Fruit fly (Drosophila melanogaster) whole organism, adult: ENCODE measurements around the gene Swt1.

Experiments
- CG11617 ChIP-seq: fragments of 200-800 bp; sonication (Bioruptor generic); optimal IDR thresholded peaks from 2 replicates; lab custom pipeline; 2017; ENCODE audit warnings: mild to moderate bottlenecking, missing biosample characterization, missing genetic modification reagents, missing genetic modification characterization
- CG12768 ChIP-seq: fragments of 200-800 bp; sonication (Bioruptor generic); optimal IDR thresholded peaks from 2 replicates; lab custom pipeline; 2017; ENCODE audit warnings: missing biosample characterization, missing genetic modification characterization, mild to moderate bottlenecking, moderate library complexity, missing genetic modification reagents
- CG14711 ChIP-seq: fragments of 200-800 bp; sonication (Bioruptor generic); optimal IDR thresholded peaks from 2 replicates; lab custom pipeline; 2018; ENCODE audit warnings: missing biosample characterization, mild to moderate bottlenecking, missing genetic modification characterization, moderate library complexity
- CG1620 ChIP-seq: fragments of 200-800 bp; sonication (Bioruptor generic); optimal IDR thresholded peaks from 2 replicates; lab custom pipeline; 2016; ENCODE audit warnings: missing biosample characterization, missing genetic modification characterization
- CG33017 ChIP-seq: fragments of 200-800 bp; sonication (Bioruptor generic); optimal IDR thresholded peaks from 2 replicates; lab custom pipeline; 2018; ENCODE audit warnings: missing biosample characterization, mild to moderate bottlenecking, missing genetic modification characterization, moderate library complexity
- CG5204 ChIP-seq: fragments of 200-800 bp; sonication (Bioruptor generic); optimal IDR thresholded peaks from 2 replicates; lab custom pipeline; 2016; ENCODE audit warnings: missing biosample characterization, missing genetic modification characterization
- CG7045 ChIP-seq: fragments of 200-800 bp; sonication (Bioruptor generic); optimal IDR thresholded peaks from 2 replicates; lab custom pipeline; 2017; ENCODE audit warnings: missing biosample characterization, mild to moderate bottlenecking, missing genetic modification characterization
- CG7101 ChIP-seq: fragments of 200-800 bp; sonication (Bioruptor generic); optimal IDR thresholded peaks from 2 replicates; lab custom pipeline; 2018; ENCODE audit warnings: missing biosample characterization, mild to moderate bottlenecking, missing genetic modification characterization, moderate library complexity
- Clk ChIP-seq: fragments of 200-800 bp; sonication (Bioruptor generic); optimal IDR thresholded peaks from 2 replicates; lab custom pipeline; 2017; ENCODE audit warnings: missing biosample characterization, missing genetic modification characterization
- Crg-1 ChIP-seq: fragments of 200-800 bp; sonication (Bioruptor generic); optimal IDR thresholded peaks from 2 replicates; lab custom pipeline; 2016; ENCODE audit warnings: missing biosample characterization, missing genetic modification characterization
- Hr96 ChIP-seq: fragments of 200-800 bp; sonication (Bioruptor generic); optimal IDR thresholded peaks from 2 replicates; lab custom pipeline; 2016; ENCODE audit warnings: missing biosample characterization, missing genetic modification characterization
- Mnt ChIP-seq: fragments of 200-800 bp; sonication (Bioruptor generic); optimal IDR thresholded peaks from 2 replicates; lab custom pipeline; 2016; ENCODE audit warnings: missing biosample characterization, mild to moderate bottlenecking, missing genetic modification characterization
- bab1 ChIP-seq: fragments of 200-800 bp; sonication (Bioruptor generic); optimal IDR thresholded peaks from 3 replicates; lab custom pipeline; 2019; ENCODE audit warnings: missing biosample characterization, mild to moderate bottlenecking, missing genetic modification characterization, moderate library complexity
- cic ChIP-seq: fragments of 200-800 bp; sonication (Bioruptor generic); optimal IDR thresholded peaks from 2 replicates; lab custom pipeline; 2017; ENCODE audit warnings: missing biosample characterization, mild to moderate bottlenecking, missing genetic modification characterization, moderate library complexity
- cnc ChIP-seq, 2 experiments: fragments of >200 bp; optimal IDR thresholded peaks; 2 replicates each; lab custom pipeline; 2017
- kay ChIP-seq: fragments of 200-800 bp; sonication (Bioruptor generic); peaks from one replicate; lab custom pipeline; 2016; ENCODE audit warnings: missing biosample characterization, missing genetic modification characterization, borderline replicate concordance
- ovo ChIP-seq: fragments of 200-800 bp; sonication (Bioruptor generic); optimal IDR thresholded peaks from 2 replicates; lab custom pipeline; 2016; ENCODE audit warnings: missing biosample characterization, missing genetic modification characterization
- pad ChIP-seq: fragments of 200-800 bp; sonication (Bioruptor generic); optimal IDR thresholded peaks from 3 replicates; lab custom pipeline; 2017; ENCODE audit warnings: missing biosample characterization, missing genetic modification characterization, mild to moderate bottlenecking, moderate library complexity, missing genetic modification reagents
- tj ChIP-seq: fragments of 200-800 bp; sonication (Bioruptor generic); optimal IDR thresholded peaks from 3 replicates; lab custom pipeline; 2017; ENCODE audit warnings: missing biosample characterization, mild to moderate bottlenecking, missing genetic modification characterization, moderate library complexity
- toe ChIP-seq: fragments of 200-800 bp; sonication (Bioruptor generic); optimal IDR thresholded peaks from 2 replicates; lab custom pipeline; 2016; ENCODE audit warnings: missing biosample characterization, missing genetic modification characterization

Swt1 gene

DNA sequence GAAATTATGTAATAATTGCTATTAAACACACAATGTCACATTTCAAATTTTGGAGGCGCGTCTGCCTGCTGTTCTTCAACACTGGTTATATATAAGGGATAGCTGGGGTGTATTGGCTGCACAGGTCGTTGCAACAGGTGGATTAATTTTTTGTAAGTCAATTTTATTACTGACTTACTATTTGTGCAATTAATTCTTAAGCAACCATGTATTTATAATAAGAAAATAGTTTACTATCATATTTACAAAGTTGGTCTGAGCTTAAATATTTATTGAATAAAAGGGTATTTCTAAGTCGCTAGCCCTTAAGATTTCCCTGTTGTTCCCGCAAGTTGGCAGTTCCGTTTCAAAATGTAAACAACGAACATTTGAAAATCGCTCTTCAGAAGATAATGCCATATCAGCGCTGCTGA, 2.5 kb upstream of the Swt1 start, which contains the start of gene RhoGAP16F:
TSS of gene RhoGAP16F (plus strand) at position 336 of the 413 bp plus-strand sequence.
- TF ChIP-seq Clk (GFP tag; lab: Kevin White, UChicago) (no peak), CG7101 (tag; lab: Kevin White, UChicago) (peak; percentile 90), CG11617 (GFP tag; lab: Kevin White, UChicago) (peak; percentile 89), tj (GFP tag; lab: Kevin White, UChicago) (peak; percentile 68), Crg-1 (GFP tag; lab: Kevin White, UChicago) (peak; percentile 83), cnc (optimal IDR thresholded peaks at IDR 0.05; lab: Kevin White, UChicago) (no peak), cic (peak; percentile 51), CG1620 (GFP tag; lab: Kevin White, UChicago) (peak; percentile 93), Hr96 (GFP tag; lab: Kevin White, UChicago) (peak; percentile 86), CG14711 (peak; percentile 81), kay (GFP tag; lab: Kevin White, UChicago) (peak; percentile 77), CG33017 (tag; lab: Kevin White, UChicago) (peak; percentile 73), CG5204 (peak; percentile 75), Mnt (peak; percentile 86), pad (GFP tag; lab: Kevin White, UChicago) (peak; percentile 79), CG7045 (peak; percentile 60), bab1 (GFP tag; lab: Kevin White, UChicago) (peak; percentile 93), CG12768 (GFP tag; lab: Kevin White, UChicago) (peak; percentile 77), ovo (GFP tag; lab: Kevin White, UChicago) (peak; percentile 78), toe (GFP tag; lab: Kevin White, UChicago) (peak; percentile 64)

DNA sequence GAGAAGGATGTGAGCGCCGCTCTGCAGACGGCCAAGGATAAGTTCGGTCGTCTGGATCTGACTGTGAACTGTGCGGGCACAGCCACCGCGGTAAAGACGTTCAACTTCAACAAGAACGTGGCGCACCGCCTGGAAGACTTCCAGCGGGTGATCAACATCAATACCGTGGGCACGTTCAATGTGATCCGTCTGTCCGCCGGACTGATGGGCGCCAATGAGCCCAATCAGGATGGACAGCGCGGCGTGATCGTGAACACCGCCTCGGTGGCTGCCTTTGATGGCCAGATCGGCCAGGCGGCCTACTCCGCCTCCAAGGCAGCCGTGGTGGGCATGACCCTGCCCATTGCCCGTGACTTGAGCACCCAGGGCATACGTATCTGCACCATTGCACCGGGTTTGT, 1.8 kb upstream of the Swt1 start:
- no peak for TF ChIP-seq CG11617 (GFP tag; lab: Kevin White, UChicago)
- no peak for TF ChIP-seq CG1620 (GFP tag; lab: Kevin White, UChicago)
- no peak for TF ChIP-seq CG7045
- no peak for TF ChIP-seq Clk (GFP tag; lab: Kevin White, UChicago)
- no peak for TF ChIP-seq bab1 (GFP tag; lab: Kevin White, UChicago)
- no peak for TF ChIP-seq CG14711
- TF ChIP-seq CG7101 (tag; lab: Kevin White, UChicago), result no peak
- TF ChIP-seq cic, result no peak
- TF ChIP-seq CG33017 (tag; lab: Kevin White, UChicago), result no peak
- no peak for TF ChIP-seq CG5204
- TF ChIP-seq ovo (GFP tag; lab: Kevin White, UChicago), result no peak
- TF ChIP-seq kay (GFP tag; lab: Kevin White, UChicago), result no peak
- no peak for TF ChIP-seq Hr96 (GFP tag; lab: Kevin White, UChicago)
- no peak for TF ChIP-seq cnc (optimal IDR thresholded peaks at IDR 0.05; lab: Kevin White, UChicago)
- no peak for TF ChIP-seq toe (GFP tag; lab: Kevin White, UChicago)
- no peak for TF ChIP-seq CG12768 (GFP tag; lab: Kevin White, UChicago)
- no peak for TF ChIP-seq tj (GFP tag; lab: Kevin White, UChicago)

DNA sequence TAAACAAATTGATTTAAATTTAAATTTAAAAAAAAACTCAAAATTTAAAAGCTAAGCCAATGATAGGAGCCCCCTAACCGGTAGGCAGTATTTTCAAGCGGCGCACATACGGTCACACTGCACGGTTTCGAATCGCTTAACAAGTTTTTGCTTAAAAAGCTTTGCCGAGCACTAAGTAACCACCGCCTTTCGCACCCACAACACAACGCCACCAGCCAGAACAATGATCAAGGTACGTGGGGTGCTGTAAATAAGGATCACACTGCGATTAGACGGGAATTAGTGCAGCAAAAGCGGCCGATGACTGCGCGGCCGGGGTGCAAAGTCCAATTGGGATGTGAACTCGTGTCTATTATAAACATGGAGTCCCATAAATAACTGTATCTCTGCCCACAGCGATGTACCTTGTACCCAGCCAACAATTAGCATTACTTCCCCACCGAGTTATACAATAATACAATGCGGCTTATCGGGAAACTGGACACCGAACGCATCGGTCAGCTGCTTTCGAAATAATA, 909 bp upstream of the Swt1 start, which contains the start of gene scu:
TSS of gene scu (plus strand) at position 101 of the 518 bp plus-strand sequence.
- peak; percentile 83 for TF ChIP-seq kay (GFP tag; lab: Kevin White, UChicago)
- peak; percentile 39 for TF ChIP-seq toe (GFP tag; lab: Kevin White, UChicago)
- no peak for TF ChIP-seq CG7045
- peak; percentile 56 for TF ChIP-seq tj (GFP tag; lab: Kevin White, UChicago)
- TF ChIP-seq Hr96 (GFP tag; lab: Kevin White, UChicago), result peak; percentile 75
- no peak for TF ChIP-seq CG14711
- peak; percentile 80 for TF ChIP-seq Mnt
- TF ChIP-seq CG5204, result no peak
- peak; percentile 63 for TF ChIP-seq bab1 (GFP tag; lab: Kevin White, UChicago)
- no peak for TF ChIP-seq Crg-1 (GFP tag; lab: Kevin White, UChicago)
- no peak for TF ChIP-seq Clk (GFP tag; lab: Kevin White, UChicago)
- TF ChIP-seq CG11617 (GFP tag; lab: Kevin White, UChicago), result peak; percentile 52
- peak; percentile 25 for TF ChIP-seq pad (GFP tag; lab: Kevin White, UChicago)
- TF ChIP-seq ovo (GFP tag; lab: Kevin White, UChicago), result peak; percentile 36
- peak; percentile 24 for TF ChIP-seq CG1620 (GFP tag; lab: Kevin White, UChicago)
- peak; percentile 18 for TF ChIP-seq cic
- TF ChIP-seq CG12768 (GFP tag; lab: Kevin White, UChicago), result peak; percentile 89
- peak; percentile 14 for TF ChIP-seq CG33017 (tag; lab: Kevin White, UChicago)
- TF ChIP-seq CG7101 (tag; lab: Kevin White, UChicago), result peak; percentile 43

DNA sequence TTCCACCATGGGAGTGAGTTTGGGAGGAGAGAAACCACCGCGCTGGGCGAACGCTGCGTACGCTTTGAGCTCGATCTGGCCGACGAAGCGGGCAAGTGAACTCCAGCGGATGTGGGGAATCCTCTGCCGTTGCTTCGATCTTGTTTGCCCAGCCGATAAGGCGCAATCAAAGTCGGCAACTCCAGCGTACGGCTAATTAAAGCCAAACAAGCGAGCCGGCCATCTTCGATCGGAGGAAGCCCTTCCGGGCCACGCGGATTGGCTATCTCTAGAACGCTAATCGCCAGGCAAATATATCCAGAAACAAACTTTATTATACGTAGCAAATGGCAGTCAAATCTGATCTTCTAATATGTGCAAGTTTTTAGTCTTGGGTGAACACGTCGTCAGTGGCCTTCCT, 1.9 kb downstream of the Swt1 start, which contains the start of gene CG7536:
TSS of gene CG7536 (minus strand) at position 101 of the 400 bp plus-strand sequence.
- TF ChIP-seq Crg-1 (GFP tag; lab: Kevin White, UChicago), result no peak
- TF ChIP-seq cnc (optimal IDR thresholded peaks at IDR 0.05; lab: Kevin White, UChicago), result no peak
- TF ChIP-seq CG5204, result no peak
- no peak for TF ChIP-seq tj (GFP tag; lab: Kevin White, UChicago)
- no peak for TF ChIP-seq CG7101 (tag; lab: Kevin White, UChicago)
- no peak for TF ChIP-seq cic
- TF ChIP-seq bab1 (GFP tag; lab: Kevin White, UChicago), result no peak
- no peak for TF ChIP-seq CG7045
- TF ChIP-seq CG11617 (GFP tag; lab: Kevin White, UChicago), result no peak
- TF ChIP-seq Hr96 (GFP tag; lab: Kevin White, UChicago), result no peak
- no peak for TF ChIP-seq kay (GFP tag; lab: Kevin White, UChicago)
- TF ChIP-seq toe (GFP tag; lab: Kevin White, UChicago), result no peak
- TF ChIP-seq CG14711, result no peak
- TF ChIP-seq CG12768 (GFP tag; lab: Kevin White, UChicago), result no peak
- no peak for TF ChIP-seq pad (GFP tag; lab: Kevin White, UChicago)

DNA sequence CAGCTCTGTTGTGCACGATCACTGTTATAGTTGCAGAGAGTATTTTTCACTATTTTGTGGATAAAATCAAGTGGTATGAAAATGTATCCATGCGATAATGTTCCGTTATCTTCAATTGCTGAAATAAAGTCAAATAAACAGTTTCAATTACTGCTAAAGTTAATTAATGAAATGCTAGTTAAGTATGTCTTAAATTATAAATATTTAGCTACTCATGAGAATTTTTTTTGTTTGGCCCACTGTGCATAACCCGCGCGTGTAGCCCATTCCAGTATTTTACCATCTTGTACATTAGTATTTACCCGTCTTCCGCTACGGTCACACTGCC, 4.9 kb downstream of the Swt1 start, which contains the start of gene Ada3:
TSS of gene Ada3 (plus strand) at position 292 of the 328 bp plus-strand sequence.
- TF ChIP-seq Mnt (peak; percentile 96), CG14711 (peak; percentile 67), CG12768 (GFP tag; lab: Kevin White, UChicago) (peak; percentile 35), cic (peak; percentile 61), CG11617 (GFP tag; lab: Kevin White, UChicago) (peak; percentile 84), pad (GFP tag; lab: Kevin White, UChicago) (peak; percentile 74), ovo (GFP tag; lab: Kevin White, UChicago) (peak; percentile 78), CG1620 (GFP tag; lab: Kevin White, UChicago) (peak; percentile 78), cnc (optimal IDR thresholded peaks at IDR 0.05; lab: Kevin White, UChicago) (no peak), CG7101 (tag; lab: Kevin White, UChicago) (peak; percentile 85), bab1 (GFP tag; lab: Kevin White, UChicago) (peak; percentile 63), kay (GFP tag; lab: Kevin White, UChicago) (no peak), Clk (GFP tag; lab: Kevin White, UChicago) (peak; percentile 32), CG7045 (peak; percentile 57), CG5204 (peak; percentile 70), CG33017 (tag; lab: Kevin White, UChicago) (peak; percentile 50), toe (GFP tag; lab: Kevin White, UChicago) (peak; percentile 83), Crg-1 (GFP tag; lab: Kevin White, UChicago) (peak; percentile 83), tj (GFP tag; lab: Kevin White, UChicago) (peak; percentile 33), Hr96 (GFP tag; lab: Kevin White, UChicago) (peak; percentile 86)
